Fruit fly (Drosophila melanogaster) whole organism, pupa: ENCODE data around the gene Nt5a.

Experiments
- CG12605 ChIP-seq: fragments of 200-800 bp; sonication (Bioruptor generic); IDR thresholded peaks from 2 replicates; pipeline ENCODE4 v1.3.6; 2022; ENCODE audit warnings: missing biosample characterization, missing genetic modification characterization
- CG15710 ChIP-seq: fragments of 200-800 bp; sonication (Bioruptor generic); optimal IDR thresholded peaks from 2 replicates; lab custom pipeline; 2018; ENCODE audit warnings: missing biosample characterization, mild to moderate bottlenecking, missing genetic modification characterization, moderate library complexity
- CG17806 ChIP-seq: fragments of 200-800 bp; sonication (Bioruptor generic); optimal IDR thresholded peaks from 2 replicates; lab custom pipeline; 2018; ENCODE audit warnings: missing biosample characterization, mild to moderate bottlenecking, missing genetic modification characterization, moderate library complexity
- CG32121 ChIP-seq: fragments of 200-800 bp; sonication (Bioruptor generic); IDR thresholded peaks from 2 replicates; pipeline ENCODE4 v1.3.6; 2022; ENCODE audit warnings: missing biosample characterization, missing genetic modification characterization
- CG34367 ChIP-seq: fragments of 200-800 bp; sonication (Bioruptor generic); optimal IDR thresholded peaks from 2 replicates; lab custom pipeline; 2018; ENCODE audit warnings: missing biosample characterization, mild to moderate bottlenecking, missing genetic modification characterization
- CG4496 ChIP-seq: fragments of 200-800 bp; sonication (Bioruptor generic); IDR thresholded peaks from 3 replicates; pipeline ENCODE4 v1.3.6; 2022; ENCODE audit warnings: missing biosample characterization, missing genetic modification characterization
- CG8159 ChIP-seq: fragments of 200-800 bp; sonication (Bioruptor generic); optimal IDR thresholded peaks from 3 replicates; lab custom pipeline; 2018; ENCODE audit warnings: missing biosample characterization, mild to moderate bottlenecking, missing genetic modification characterization, moderate library complexity
- D1 ChIP-seq: fragments of 200-800 bp; sonication (Bioruptor generic); optimal IDR thresholded peaks from 2 replicates; lab custom pipeline; 2018; ENCODE audit warnings: missing biosample characterization, mild to moderate bottlenecking, missing genetic modification characterization, moderate library complexity
- EcR ChIP-seq: fragments of 200-800 bp; sonication (Bioruptor generic); optimal IDR thresholded peaks from 3 replicates; lab custom pipeline; 2019; ENCODE audit warnings: missing biosample characterization, missing genetic modification characterization, mild to moderate bottlenecking, moderate library complexity, missing genetic modification reagents
- Ets98B ChIP-seq: fragments of 200-800 bp; sonication (Bioruptor generic); IDR thresholded peaks from 2 replicates; pipeline ENCODE4 v1.3.6; 2022; ENCODE audit warnings: missing biosample characterization, missing genetic modification characterization
- Pif1B ChIP-seq: fragments of 200-800 bp; sonication (Bioruptor generic); optimal IDR thresholded peaks from 3 replicates; lab custom pipeline; 2016; ENCODE audit warnings: missing biosample characterization, missing genetic modification characterization
- fd96Ca ChIP-seq: fragments of 200-800 bp; sonication (Bioruptor generic); IDR thresholded peaks from 3 replicates; pipeline ENCODE4 v1.3.6; 2022; ENCODE audit warnings: missing biosample characterization, missing genetic modification characterization
- gl ChIP-seq: fragments of 200-800 bp; sonication (Bioruptor generic); optimal IDR thresholded peaks from 2 replicates; lab custom pipeline; 2018; ENCODE audit warnings: missing biosample characterization, mild to moderate bottlenecking, missing genetic modification characterization
- rn ChIP-seq: fragments of 200-800 bp; sonication (Bioruptor generic); IDR thresholded peaks from 2 replicates; pipeline ENCODE4 v1.3.6; 2022; ENCODE audit warnings: missing biosample characterization, missing genetic modification characterization

DNA sequence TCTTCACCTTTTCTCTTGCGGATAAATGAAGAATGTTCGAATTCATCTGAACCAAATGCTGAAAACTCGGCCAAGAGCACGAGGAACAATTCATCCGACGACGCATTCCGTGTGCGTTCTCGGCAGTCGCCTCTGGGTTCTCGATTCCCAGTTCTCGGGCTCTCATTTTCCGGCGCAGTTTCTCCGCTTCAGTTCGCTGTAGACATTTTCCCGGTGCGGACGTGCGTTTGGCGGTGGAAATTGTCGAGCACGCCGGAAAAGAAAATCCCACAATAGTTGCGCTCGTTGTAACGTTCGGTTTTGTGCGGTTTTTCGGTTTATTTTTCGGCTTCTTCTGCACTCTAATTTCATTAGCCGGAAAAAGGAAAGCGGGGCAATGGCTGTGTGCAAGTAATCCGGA, 31.5 kb downstream of the Nt5a start, which contains the start of gene CG32333:
- TF ChIP-seq CG17806 (tag; lab: Kevin White, UChicago) = no peak
- TF ChIP-seq rn (GFP tag; lab: Robert Waterston, UW) = no peak
- TF ChIP-seq Ets98B (GFP tag; lab: Robert Waterston, UW) = no peak
- no peak for TF ChIP-seq EcR
- no peak for TF ChIP-seq CG34367
- no peak for TF ChIP-seq CG4496 (GFP tag; lab: Robert Waterston, UW)
- TF ChIP-seq CG8159 = no peak
- TF ChIP-seq CG32121 (GFP tag; lab: Robert Waterston, UW) = no peak
- no peak for TF ChIP-seq CG15710 (tag; lab: Kevin White, UChicago)
- no peak for TF ChIP-seq Pif1B
- TF ChIP-seq gl (tag; lab: Kevin White, UChicago) = no peak
- TF ChIP-seq D1 = no peak
- TF ChIP-seq fd96Ca (GFP tag; lab: Robert Waterston, UW) = no peak
- no peak for TF ChIP-seq CG12605
